Worm (Caenorhabditis elegans) whole organism, L4 larva: ENCODE results near the gene nhr-238.

ENCODE experiments used
- F37D6.2 ChIP-seq: sonication (generic microtip); optimal IDR thresholded peaks from 2 replicates; lab custom pipeline; 2016; ENCODE audit warnings: mild to moderate bottlenecking, missing genetic modification characterization, missing compliant biosample characterization
- F49E8.2 ChIP-seq: sonication (generic microtip); optimal IDR thresholded peaks from 2 replicates; lab custom pipeline; 2016; ENCODE audit warnings: missing compliant biosample characterization, mild to moderate bottlenecking, missing genetic modification characterization, borderline replicate concordance
- T20F7.1 ChIP-seq: fragments of 200-800 bp; sonication (Bioruptor generic); optimal IDR thresholded peaks from 2 replicates; lab custom pipeline; 2018; ENCODE audit warnings: mild to moderate bottlenecking, missing genetic modification characterization, missing compliant biosample characterization
- T26A8.4 ChIP-seq: fragments of 200-800 bp; sonication (Bioruptor generic); IDR thresholded peaks from 2 replicates; pipeline ENCODE4 v1.3.6; 2022; ENCODE audit warnings: missing genetic modification characterization, missing compliant biosample characterization
- ZK337.2 ChIP-seq: fragments of 200-800 bp; sonication (Bioruptor generic); IDR thresholded peaks from 2 replicates; pipeline ENCODE4 v1.3.6; 2022; ENCODE audit warnings: missing genetic modification reagents, missing genetic modification characterization, missing compliant biosample characterization
- aha-1 ChIP-seq: fragments of 150-350 bp; peaks from one replicate; lab custom pipeline; 2014; ENCODE audit warnings: missing biosample characterization, missing genetic modification characterization
- aly-2 ChIP-seq: sonication (generic microtip); optimal IDR thresholded peaks from 2 replicates; lab custom pipeline; 2018; ENCODE audit warnings: missing biosample characterization, missing genetic modification characterization
- ama-1 ChIP-seq: fragments of 150-350 bp; optimal IDR thresholded peaks from 2 replicates; lab custom pipeline; 2014; ENCODE audit warnings: inconsistent platforms, mixed read lengths
- arid-1 ChIP-seq: fragments of 200-800 bp; sonication (Bioruptor generic); conservative IDR thresholded peaks from 2 replicates; pipeline ENCODE4 v1.3.6; 2022; ENCODE audit warnings: missing genetic modification reagents, missing genetic modification characterization, missing compliant biosample characterization
- attf-4 ChIP-seq: sonication (generic microtip); optimal IDR thresholded peaks from 3 replicates; lab custom pipeline; 2017; ENCODE audit warnings: missing biosample characterization, missing genetic modification characterization
- ceh-44 ChIP-seq: fragments of 200-800 bp; sonication (Bioruptor generic); IDR thresholded peaks from 2 replicates; pipeline ENCODE4 v1.3.6; 2022; ENCODE audit warnings: missing genetic modification reagents, missing genetic modification characterization, missing compliant biosample characterization
- ceh-62 ChIP-seq: sonication (generic microtip); optimal IDR thresholded peaks from 2 replicates; lab custom pipeline; 2017; ENCODE audit warnings: missing biosample characterization, missing genetic modification characterization
- ceh-82 ChIP-seq: sonication (generic microtip); optimal IDR thresholded peaks from 2 replicates; lab custom pipeline; 2017; ENCODE audit warnings: missing biosample characterization, missing genetic modification characterization
- cey-2 ChIP-seq: sonication (generic microtip); optimal IDR thresholded peaks from 3 replicates; lab custom pipeline; 2017; ENCODE audit warnings: missing genetic modification characterization, mild to moderate bottlenecking, missing compliant biosample characterization, antibody characterized with exemption, borderline replicate concordance; ENCODE audit not compliant: insufficient read depth
- ctbp-1 ChIP-seq: fragments of 200-800 bp; sonication (Bioruptor generic); IDR thresholded peaks from 2 replicates; pipeline ENCODE4 v1.3.6; 2022; ENCODE audit warnings: missing genetic modification reagents, missing genetic modification characterization, missing compliant biosample characterization
- daf-8 ChIP-seq: fragments of 200-800 bp; sonication (Bioruptor generic); IDR thresholded peaks from 2 replicates; pipeline ENCODE4 v1.3.6; 2022; ENCODE audit warnings: missing genetic modification characterization, missing compliant biosample characterization
- dmd-6 ChIP-seq: fragments of 200-800 bp; sonication (Bioruptor generic); IDR thresholded peaks from 2 replicates; pipeline ENCODE4 v1.3.6; 2022; ENCODE audit warnings: missing genetic modification reagents, missing genetic modification characterization, missing compliant biosample characterization
- dmd-8 ChIP-seq: fragments of 200-800 bp; sonication (Bioruptor generic); IDR thresholded peaks from 2 replicates; pipeline ENCODE4 v1.3.6; 2022; ENCODE audit warnings: missing genetic modification characterization, missing compliant biosample characterization
- duxl-1 ChIP-seq: sonication (generic microtip); optimal IDR thresholded peaks from 2 replicates; lab custom pipeline; 2016; ENCODE audit warnings: mild to moderate bottlenecking, missing genetic modification characterization, moderate library complexity, missing compliant biosample characterization; ENCODE audit not compliant: poor library complexity
- dve-1 ChIP-seq: sonication (generic microtip); optimal IDR thresholded peaks from 2 replicates; lab custom pipeline; 2017; ENCODE audit warnings: antibody characterized with exemption, mild to moderate bottlenecking, missing genetic modification characterization, missing compliant biosample characterization; ENCODE audit not compliant: insufficient read depth
- egl-27 ChIP-seq: sonication (generic microtip); optimal IDR thresholded peaks from 3 replicates; lab custom pipeline; 2017; ENCODE audit warnings: missing biosample characterization, missing genetic modification reagents, missing genetic modification characterization
- egl-43 ChIP-seq: fragments of 200-800 bp; sonication (Bioruptor generic); IDR thresholded peaks from 2 replicates; pipeline ENCODE4 v1.3.6; 2022; ENCODE audit warnings: missing genetic modification reagents, missing genetic modification characterization, missing compliant biosample characterization
- fkh-10 ChIP-seq: fragments of 150-350 bp; optimal IDR thresholded peaks from 2 replicates; lab custom pipeline; 2014; ENCODE audit warnings: missing biosample characterization, missing genetic modification reagents, missing genetic modification characterization
- fos-1 ChIP-seq: fragments of 150-350 bp; optimal IDR thresholded peaks from 2 replicates; lab custom pipeline; 2014; ENCODE audit warnings: missing biosample characterization, missing genetic modification characterization
- hif-1 ChIP-seq, 2 experiments: sonication (generic microtip); optimal IDR thresholded peaks; 2 replicates each; lab custom pipeline; 2016 to 2017; ENCODE audit warnings: missing compliant biosample characterization in 2 of 2, missing genetic modification characterization in 2 of 2, missing genetic modification reagents in 2 of 2, missing genotype in 2 of 2, mild to moderate bottlenecking in 1 of 2
- hmg-1.1 ChIP-seq: fragments of 200-800 bp; sonication (Bioruptor generic); IDR thresholded peaks from 2 replicates; pipeline ENCODE4 v1.3.6; 2022; ENCODE audit warnings: missing genetic modification reagents, missing genetic modification characterization, missing compliant biosample characterization
- jun-1 ChIP-seq: fragments of 150-350 bp; optimal IDR thresholded peaks from 2 replicates; lab custom pipeline; 2014; ENCODE audit warnings: missing biosample characterization, missing genetic modification reagents, missing genetic modification characterization
- lin-13 ChIP-seq: fragments of 150-350 bp; optimal IDR thresholded peaks from 2 replicates; lab custom pipeline; 2014; ENCODE audit warnings: missing biosample characterization, missing genetic modification reagents, missing genetic modification characterization
- lin-15B ChIP-seq: fragments of 150-350 bp; sonication (generic microtip); optimal IDR thresholded peaks from 3 replicates; lab custom pipeline; 2014; ENCODE audit warnings: missing biosample characterization, missing genetic modification characterization
- lir-3 ChIP-seq: sonication (generic microtip); optimal IDR thresholded peaks from 2 replicates; lab custom pipeline; 2016; ENCODE audit warnings: mild to moderate bottlenecking, missing genetic modification characterization, missing compliant biosample characterization
- mxl-3 ChIP-seq: fragments of 200-800 bp; sonication (Bioruptor generic); optimal IDR thresholded peaks from 2 replicates; lab custom pipeline; 2018; ENCODE audit warnings: mild to moderate bottlenecking, missing genetic modification characterization, missing compliant biosample characterization
- nhr-102 ChIP-seq: sonication (generic microtip); optimal IDR thresholded peaks from 2 replicates; lab custom pipeline; 2016; ENCODE audit warnings: mild to moderate bottlenecking, missing genetic modification characterization, moderate library complexity, missing compliant biosample characterization
- nhr-11 ChIP-seq: fragments of 150-350 bp; optimal IDR thresholded peaks from 2 replicates; lab custom pipeline; 2014; ENCODE audit warnings: missing biosample characterization, missing genetic modification characterization
- nhr-41 ChIP-seq: fragments of 200-800 bp; sonication (Bioruptor generic); IDR thresholded peaks from 2 replicates; pipeline ENCODE4 v1.3.6; 2022; ENCODE audit warnings: missing genetic modification reagents, missing genetic modification characterization, missing compliant biosample characterization
- nhr-48 ChIP-seq: sonication (generic microtip); optimal IDR thresholded peaks from 2 replicates; lab custom pipeline; 2016; ENCODE audit warnings: mild to moderate bottlenecking, missing genetic modification characterization, missing compliant biosample characterization
- pha-4 ChIP-seq, 2 experiments: fragments of 150-350 bp in 1 of 2; fragments of 200-800 bp in 1 of 2; sonication (Bioruptor generic) in 1 of 2; IDR thresholded peaks in 1 of 2; optimal IDR thresholded peaks in 1 of 2; 2 replicates each; pipeline versions ENCODE4 v1.3.6 to Lab custom; 2014 to 2022; ENCODE audit warnings: missing genetic modification characterization in 2 of 2, missing genetic modification reagents in 2 of 2, missing biosample characterization in 1 of 2, missing compliant biosample characterization in 1 of 2
- pqm-1 ChIP-seq: sonication (generic microtip); optimal IDR thresholded peaks from 2 replicates; lab custom pipeline; 2017; ENCODE audit warnings: missing biosample characterization, missing genetic modification characterization
- snpc-4 ChIP-seq: fragments of 150-350 bp; optimal IDR thresholded peaks from 2 replicates; lab custom pipeline; 2014; ENCODE audit warnings: missing biosample characterization, missing genetic modification characterization
- unc-62 ChIP-seq, 3 experiments: fragments of 150-350 bp in 1 of 3; sonication (generic microtip); optimal IDR thresholded peaks in 2 of 3; peaks in 1 of 3; 1 replicate in 1 of 3; 2 replicates in 2 of 3; lab custom pipeline; 2014 to 2017; ENCODE audit warnings: missing biosample characterization in 3 of 3, missing genetic modification characterization in 3 of 3, missing genetic modification reagents in 3 of 3, missing genotype in 1 of 3
- vab-7 ChIP-seq: fragments of 200-800 bp; sonication (Bioruptor generic); IDR thresholded peaks from 2 replicates; pipeline ENCODE4 v1.3.6; 2022; ENCODE audit warnings: missing genetic modification reagents, missing genetic modification characterization, missing compliant biosample characterization
- zfp-2 ChIP-seq: sonication (generic microtip); optimal IDR thresholded peaks from 2 replicates; lab custom pipeline; 2016; ENCODE audit warnings: mild to moderate bottlenecking, missing genetic modification characterization, missing compliant biosample characterization
- zfp-3 ChIP-seq: fragments of 200-800 bp; sonication (Bioruptor generic); conservative IDR thresholded peaks from 2 replicates; pipeline ENCODE4 v1.3.6; 2022; ENCODE audit warnings: missing genetic modification reagents, missing genetic modification characterization, missing compliant biosample characterization

The nhr-238 gene

ce11 chrV:1668216-1668615, 39.0 kb upstream of the nhr-238 start, which contains the start of gene irld-42:
TSS of gene irld-42 (plus strand) at chrV:1668516.
- no peak for TF ChIP-seq lir-3 (tag; lab: Kevin White, UChicago)
- TF ChIP-seq ama-1, result no peak
- TF ChIP-seq mxl-3, result no peak

DNA sequence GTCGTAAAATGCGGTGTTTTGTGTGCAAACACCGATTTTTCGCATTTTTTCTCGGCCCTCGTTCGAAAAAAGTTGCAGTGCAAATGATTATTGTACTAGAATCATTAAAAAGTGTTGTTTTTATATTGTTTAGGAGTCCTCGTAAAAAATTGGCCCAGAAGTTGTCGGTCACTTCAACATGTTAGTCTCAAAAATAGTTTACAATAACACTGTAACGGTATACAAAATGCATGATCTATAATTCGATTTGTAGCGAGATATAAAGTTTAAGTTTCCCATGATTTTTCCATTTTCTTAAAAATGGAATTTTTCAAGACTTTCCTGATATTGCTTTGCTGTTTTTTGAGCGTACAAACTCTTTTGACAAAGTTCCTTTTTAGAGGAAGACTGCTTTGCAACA, 37.7 kb upstream of the nhr-238 start, which contains the start of gene K04F1.8:
Gene K04F1.8, plus strand, starts transcription at position 301 of the 400 bp plus-strand sequence.
- TF ChIP-seq hif-1 (tag; optimal IDR thresholded peaks at IDR 0.05; lab: Kevin White, UChicago) (no peak), aly-2 (tag; lab: Kevin White, UChicago) (no peak), nhr-102 (no peak), dmd-6 (no peak), jun-1 (no peak), nhr-41 (GFP tag; lab: Robert Waterston, UW) (no peak), zfp-3 (GFP tag; lab: Robert Waterston, UW) (no peak), zfp-2 (tag; lab: Kevin White, UChicago) (no peak), attf-4 (no peak), arid-1 (GFP tag; lab: Robert Waterston, UW) (no peak), aha-1 (tag; lab: Kevin White, UChicago) (no peak), F49E8.2 (tag; lab: Kevin White, UChicago) (no peak), egl-27 (tag; lab: Kevin White, UChicago) (no peak), fos-1 (tag; lab: Kevin White, UChicago) (no peak), ZK337.2 (no peak), hmg-1.1 (GFP tag; lab: Robert Waterston, UW) (no peak)

ce11 chrV:1664921-1665320, 35.7 kb upstream of the nhr-238 start, which contains the start of gene K04F1.9:
TSS of gene K04F1.9 (plus strand) at chrV:1665221.
- no peak for TF ChIP-seq dmd-8 (GFP tag; lab: Robert Waterston, UW)
- TF ChIP-seq ceh-82 (tag; lab: Kevin White, UChicago), result no peak

DNA sequence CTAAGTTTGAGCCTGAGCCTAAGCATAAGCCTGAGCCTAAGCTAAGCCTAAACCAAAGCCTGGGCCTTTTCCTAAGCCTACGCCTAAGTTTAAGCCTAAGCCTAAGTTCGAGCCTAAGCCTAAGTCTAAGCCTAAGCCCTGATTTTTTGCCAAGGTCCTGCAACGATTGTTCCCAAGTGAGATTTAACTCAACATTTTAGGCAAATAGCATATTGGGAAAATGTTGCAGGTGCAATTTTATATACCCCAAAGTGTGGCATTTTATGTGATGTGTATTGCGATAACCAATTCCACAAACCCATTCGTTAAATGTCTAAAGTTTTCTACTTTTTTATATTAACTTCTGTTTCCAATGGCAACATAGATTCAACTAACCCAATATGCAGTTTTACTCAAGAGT, 33.0 kb upstream of the nhr-238 start, which contains the start of gene irld-40:
Gene irld-40, plus strand, starts transcription at position 301 of the 400 bp plus-strand sequence.
- TF ChIP-seq daf-8 (GFP tag; lab: Robert Waterston, UW) (no peak), fos-1 (tag; lab: Kevin White, UChicago) (no peak), cey-2 (no peak), nhr-48 (tag; lab: Kevin White, UChicago) (no peak), T20F7.1 (no peak)

ce11 chrV:1654845-1655244, 25.6 kb upstream of the nhr-238 start, which contains the start of gene irld-11:
TSS of gene irld-11 (plus strand) at chrV:1655145.
- no peak for TF ChIP-seq dve-1 (tag; lab: Kevin White, UChicago)
- no peak for TF ChIP-seq snpc-4 (tag; lab: Kevin White, UChicago)
- no peak for TF ChIP-seq nhr-11 (tag; lab: Kevin White, UChicago)
- no peak for TF ChIP-seq lin-13
- TF ChIP-seq unc-62 (GFP tag; optimal IDR thresholded peaks at IDR 0.05 in 1 of 2; lab: Kevin White, UChicago), result no peak
- TF ChIP-seq unc-62 (tag; optimal IDR thresholded peaks at IDR 0.05; lab: Kevin White, UChicago), result no peak
- no peak for TF ChIP-seq aha-1 (tag; lab: Kevin White, UChicago)
- TF ChIP-seq lir-3 (tag; lab: Kevin White, UChicago), result no peak
- no peak for TF ChIP-seq fkh-10 (GFP tag; lab: Kevin White, UChicago)
- TF ChIP-seq ceh-62, result no peak
- TF ChIP-seq, all 104 proteins: peak for 0

DNA sequence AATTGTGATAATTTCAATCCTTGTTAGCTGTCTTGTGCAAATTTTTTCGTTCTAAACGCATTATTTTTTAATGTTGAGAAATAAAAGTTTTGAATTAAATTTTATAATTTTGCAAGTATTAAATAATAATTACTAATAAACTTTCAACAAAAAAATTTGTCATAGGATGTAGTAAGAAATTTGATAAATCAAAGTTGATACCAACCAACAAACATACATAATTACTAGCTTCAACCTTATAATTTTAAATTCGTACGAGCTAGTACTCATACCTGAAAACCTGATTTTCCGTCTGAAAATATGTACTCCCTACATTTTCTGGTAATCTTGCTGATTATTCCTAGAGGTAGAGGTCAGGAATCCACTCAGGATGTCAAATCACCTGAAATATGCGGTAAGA, 21.8 kb upstream of the nhr-238 start, which contains the start of gene irld-44:
Gene irld-44, plus strand, starts transcription at position 301 of the 400 bp plus-strand sequence.
- TF ChIP-seq T26A8.4 (GFP tag; lab: Robert Waterston, UW) (no peak), ceh-44 (GFP tag; lab: Robert Waterston, UW) (no peak), aly-2 (tag; lab: Kevin White, UChicago) (no peak), lin-15B (tag; lab: Kevin White, UChicago) (no peak), egl-43 (GFP tag; lab: Robert Waterston, UW) (no peak), nhr-41 (GFP tag; lab: Robert Waterston, UW) (no peak), ceh-62 (no peak), pha-4 (GFP tag; IDR thresholded peaks at IDR 0.05; lab: Robert Waterston, UW) (no peak), pha-4 (tag; optimal IDR thresholded peaks at IDR 0.05; lab: Kevin White, UChicago) (no peak), vab-7 (GFP tag; lab: Robert Waterston, UW) (no peak), arid-1 (GFP tag; lab: Robert Waterston, UW) (no peak), pqm-1 (no peak), ctbp-1 (GFP tag; lab: Robert Waterston, UW) (no peak), F37D6.2 (tag; lab: Kevin White, UChicago) (no peak), duxl-1 (tag; lab: Kevin White, UChicago) (no peak)
